Fruit fly (Drosophila melanogaster) whole organism, embryonic: ENCODE results near the gene VGlut.

ENCODE experiments used
- Atf3 ChIP-seq: fragments of 200-800 bp; sonication (Bioruptor generic); optimal IDR thresholded peaks from 3 replicates; lab custom pipeline; 2016; ENCODE audit warnings: missing biosample characterization, missing genetic modification characterization
- CG11085 ChIP-seq: fragments of 200-800 bp; sonication (Bioruptor generic); IDR thresholded peaks from 2 replicates; pipeline ENCODE4 v1.3.6; 2022; ENCODE audit warnings: missing biosample characterization, missing genetic modification characterization
- CG11247 ChIP-seq: fragments of 200-800 bp; sonication (Bioruptor generic); IDR thresholded peaks from 2 replicates; pipeline ENCODE4 v1.3.6; 2022; ENCODE audit warnings: missing biosample characterization, missing genetic modification characterization
- CG11696 ChIP-seq: fragments of 200-800 bp; sonication (Bioruptor generic); IDR thresholded peaks from 2 replicates; pipeline ENCODE4 v1.3.6; 2022; ENCODE audit warnings: missing biosample characterization, missing genetic modification characterization
- CG12236 ChIP-seq: fragments of 200-800 bp; sonication (Bioruptor generic); optimal IDR thresholded peaks from 2 replicates; lab custom pipeline; 2016; ENCODE audit warnings: missing biosample characterization, missing genetic modification characterization
- CG12299 ChIP-seq: fragments of 200-800 bp; sonication (Bioruptor generic); optimal IDR thresholded peaks from 2 replicates; lab custom pipeline; 2018; ENCODE audit warnings: missing biosample characterization, mild to moderate bottlenecking, missing genetic modification characterization
- CG12391 ChIP-seq: fragments of 200-800 bp; sonication (Bioruptor generic); optimal IDR thresholded peaks from 3 replicates; lab custom pipeline; 2018; ENCODE audit warnings: missing biosample characterization, mild to moderate bottlenecking, missing genetic modification characterization, moderate library complexity
- CG12659 ChIP-seq: fragments of 200-800 bp; sonication (Bioruptor generic); optimal IDR thresholded peaks from 3 replicates; lab custom pipeline; 2017; ENCODE audit warnings: mild to moderate bottlenecking, missing biosample characterization, missing genetic modification reagents, missing genetic modification characterization
- CG14441 ChIP-seq: fragments of 200-800 bp; sonication (Bioruptor generic); IDR thresholded peaks from 2 replicates; pipeline ENCODE4 v1.3.6; 2022; ENCODE audit warnings: missing biosample characterization, missing genetic modification characterization
- CG17328 ChIP-seq: fragments of 200-800 bp; sonication (Bioruptor generic); IDR thresholded peaks from 2 replicates; pipeline ENCODE4 v1.3.6; 2022; ENCODE audit warnings: missing biosample characterization, missing genetic modification characterization
- CG17568 ChIP-seq: fragments of 200-800 bp; sonication (Bioruptor generic); optimal IDR thresholded peaks from 2 replicates; lab custom pipeline; 2018; ENCODE audit warnings: missing biosample characterization, mild to moderate bottlenecking, missing genetic modification characterization, moderate library complexity
- CG3163 ChIP-seq: fragments of 200-800 bp; sonication (Bioruptor generic); optimal IDR thresholded peaks from 3 replicates; lab custom pipeline; 2016; ENCODE audit warnings: missing biosample characterization, missing genetic modification characterization
- CG32772 ChIP-seq: fragments of 200-800 bp; sonication (Bioruptor generic); IDR thresholded peaks from 2 replicates; pipeline ENCODE4 v1.3.6; 2022; ENCODE audit warnings: missing biosample characterization, missing genetic modification characterization
- CG3726 ChIP-seq: fragments of 200-800 bp; sonication (Bioruptor generic); IDR thresholded peaks from 3 replicates; pipeline ENCODE4, ENCODE4 v1.3.6; 2022; ENCODE audit warnings: missing biosample characterization, missing genetic modification characterization
- CG3847 ChIP-seq: fragments of 200-800 bp; sonication (Bioruptor generic); IDR thresholded peaks from 2 replicates; pipeline ENCODE4 v1.3.6; 2022; ENCODE audit warnings: missing biosample characterization, missing genetic modification characterization
- CG3995 ChIP-seq: fragments of 200-800 bp; sonication (Bioruptor generic); optimal IDR thresholded peaks from 3 replicates; lab custom pipeline; 2016; ENCODE audit warnings: missing biosample characterization, missing genetic modification characterization
- CG9797 ChIP-seq: fragments of 200-800 bp; sonication (Bioruptor generic); optimal IDR thresholded peaks from 3 replicates; lab custom pipeline; 2018; ENCODE audit warnings: missing biosample characterization, mild to moderate bottlenecking, missing genetic modification characterization
- CG9817 ChIP-seq: fragments of 200-800 bp; sonication (Bioruptor generic); optimal IDR thresholded peaks from 2 replicates; lab custom pipeline; 2018; ENCODE audit warnings: missing biosample characterization, mild to moderate bottlenecking, missing genetic modification characterization, moderate library complexity
- CkIIα-i1 ChIP-seq: fragments of 200-800 bp; sonication (Bioruptor generic); IDR thresholded peaks from 2 replicates; pipeline ENCODE4 v1.3.6; 2022; ENCODE audit warnings: missing biosample characterization, missing genetic modification characterization
- CrebB ChIP-seq: fragments of 200-800 bp; sonication (Bioruptor generic); optimal IDR thresholded peaks from 3 replicates; lab custom pipeline; 2018; ENCODE audit warnings: missing biosample characterization, mild to moderate bottlenecking, missing genetic modification characterization
- Dip3 ChIP-seq: fragments of 200-800 bp; sonication (Bioruptor generic); optimal IDR thresholded peaks from 3 replicates; lab custom pipeline; 2016; ENCODE audit warnings: missing biosample characterization, missing genetic modification characterization
- Dp ChIP-seq: fragments of 200-800 bp; sonication (Bioruptor generic); optimal IDR thresholded peaks from 2 replicates; lab custom pipeline; 2018; ENCODE audit warnings: missing biosample characterization, mild to moderate bottlenecking, missing genetic modification characterization, moderate library complexity
- Elba2 ChIP-seq: fragments of 200-800 bp; sonication (Bioruptor generic); optimal IDR thresholded peaks from 3 replicates; lab custom pipeline; 2016; ENCODE audit warnings: missing biosample characterization, missing genetic modification characterization
- HLH4C ChIP-seq: fragments of 200-800 bp; sonication (Bioruptor generic); IDR thresholded peaks from 3 replicates; pipeline ENCODE4 v1.3.6; 2022; ENCODE audit warnings: missing biosample characterization, missing genetic modification characterization; ENCODE audit not compliant: partially characterized antibody
- MTF-1 ChIP-seq: fragments of 200-800 bp; sonication (Bioruptor generic); optimal IDR thresholded peaks from 2 replicates; lab custom pipeline; 2018; ENCODE audit warnings: missing biosample characterization, mild to moderate bottlenecking, missing genetic modification characterization, borderline replicate concordance
- Med ChIP-seq: fragments of 200-800 bp; sonication (Bioruptor generic); peaks from one replicate; lab custom pipeline; 2016; ENCODE audit warnings: missing biosample characterization, missing genetic modification characterization, mild to moderate bottlenecking, inconsistent platforms, moderate library complexity
- Opbp ChIP-seq: fragments of 200-800 bp; sonication (Bioruptor generic); IDR thresholded peaks from 3 replicates; pipeline ENCODE4 v1.3.6; 2022; ENCODE audit warnings: missing biosample characterization, missing genetic modification characterization; ENCODE audit not compliant: partially characterized antibody
- Ptx1 ChIP-seq: fragments of 200-800 bp; sonication (Bioruptor generic); IDR thresholded peaks from 2 replicates; pipeline ENCODE4 v1.3.6; 2022; ENCODE audit warnings: missing biosample characterization, missing genetic modification characterization
- Scr ChIP-seq: fragments of 200-800 bp; sonication (Bioruptor generic); IDR thresholded peaks from 2 replicates; pipeline ENCODE4 v1.3.6; 2022; ENCODE audit warnings: missing biosample characterization, missing genetic modification characterization; ENCODE audit not compliant: partially characterized antibody
- Six4 ChIP-seq: fragments of 200-800 bp; sonication (Bioruptor generic); optimal IDR thresholded peaks from 2 replicates; lab custom pipeline; 2016; ENCODE audit warnings: missing biosample characterization, missing genetic modification characterization
- Sry-δ ChIP-seq: fragments of 200-800 bp; sonication (Bioruptor generic); optimal IDR thresholded peaks from 2 replicates; lab custom pipeline; 2016; ENCODE audit warnings: missing biosample characterization, missing genetic modification characterization
- abd-A ChIP-seq: fragments of 200-800 bp; sonication (Bioruptor generic); optimal IDR thresholded peaks from 3 replicates; lab custom pipeline; 2019; ENCODE audit warnings: missing biosample characterization, mild to moderate bottlenecking, missing genetic modification characterization, moderate library complexity
- ase ChIP-seq: fragments of 200-800 bp; sonication (Bioruptor generic); IDR thresholded peaks from 3 replicates; pipeline ENCODE4 v1.3.6; 2022; ENCODE audit warnings: missing biosample characterization, missing genetic modification characterization
- ci ChIP-seq: fragments of 200-800 bp; sonication (Bioruptor generic); IDR thresholded peaks from 3 replicates; pipeline ENCODE4 v1.3.6; 2022; ENCODE audit warnings: missing biosample characterization, missing genetic modification characterization
- crp ChIP-seq, 2 experiments: fragments of 200-800 bp; sonication (Bioruptor generic); optimal IDR thresholded peaks; 2 replicates in 1 of 2; 3 replicates in 1 of 2; lab custom pipeline; 2017; ENCODE audit warnings: missing biosample characterization in 2 of 2, missing genetic modification characterization in 2 of 2, mild to moderate bottlenecking in 1 of 2, moderate library complexity in 1 of 2
- esg ChIP-seq: fragments of 200-800 bp; sonication (Bioruptor generic); conservative IDR thresholded peaks from 2 replicates; pipeline ENCODE4 v1.3.6; 2022; ENCODE audit warnings: missing biosample characterization, missing genetic modification characterization
- gro ChIP-seq: fragments of 200-800 bp; sonication (Bioruptor generic); optimal IDR thresholded peaks from 2 replicates; lab custom pipeline; 2016; ENCODE audit warnings: missing biosample characterization, missing genetic modification characterization
- hbn ChIP-seq: fragments of 200-800 bp; sonication (Bioruptor generic); IDR thresholded peaks from 2 replicates; pipeline ENCODE4 v1.3.6; 2022; ENCODE audit warnings: missing biosample characterization, missing genetic modification characterization; ENCODE audit not compliant: partially characterized antibody
- insv ChIP-seq, 2 experiments: fragments of 200-800 bp; sonication (Bioruptor generic); optimal IDR thresholded peaks; 3 replicates each; lab custom pipeline; 2016 to 2018; ENCODE audit warnings: missing biosample characterization in 2 of 2, missing genetic modification characterization in 2 of 2
- inv ChIP-seq: fragments of 200-800 bp; sonication (Bioruptor generic); IDR thresholded peaks from 2 replicates; pipeline ENCODE4 v1.3.6; 2022; ENCODE audit warnings: missing biosample characterization, missing genetic modification characterization; ENCODE audit not compliant: partially characterized antibody
- klu ChIP-seq: fragments of 200-800 bp; sonication (Bioruptor generic); IDR thresholded peaks from 2 replicates; pipeline ENCODE4 v1.3.6; 2022; ENCODE audit warnings: missing biosample characterization, missing genetic modification characterization
- pb ChIP-seq: fragments of 200-800 bp; sonication (Bioruptor generic); optimal IDR thresholded peaks from 3 replicates; lab custom pipeline; 2016; ENCODE audit warnings: missing biosample characterization, missing genetic modification characterization
- rib ChIP-seq: fragments of 200-800 bp; sonication (Bioruptor generic); IDR thresholded peaks from 2 replicates; pipeline ENCODE4 v1.3.6; 2022; ENCODE audit warnings: missing biosample characterization, missing genetic modification characterization
- sim ChIP-seq: fragments of 200-800 bp; sonication (Bioruptor generic); IDR thresholded peaks from 2 replicates; pipeline ENCODE4 v1.3.6; 2022; ENCODE audit warnings: missing biosample characterization, missing genetic modification characterization
- sr ChIP-seq: fragments of 200-800 bp; sonication (Bioruptor generic); IDR thresholded peaks from 3 replicates; pipeline ENCODE4 v1.3.6; 2022; ENCODE audit warnings: missing biosample characterization, missing genetic modification characterization
- stc ChIP-seq: fragments of 200-800 bp; sonication (Bioruptor generic); IDR thresholded peaks from 2 replicates; pipeline ENCODE4 v1.3.6; 2022; ENCODE audit warnings: missing biosample characterization, missing genetic modification characterization
- sug ChIP-seq: fragments of 200-800 bp; optimal IDR thresholded peaks from 2 replicates; lab custom pipeline; 2019; ENCODE audit warnings: missing biosample characterization, mild to moderate bottlenecking, missing genetic modification characterization, moderate library complexity
- tup ChIP-seq: fragments of 200-800 bp; sonication (Bioruptor generic); optimal IDR thresholded peaks from 2 replicates; lab custom pipeline; 2016; ENCODE audit warnings: missing biosample characterization, mild to moderate bottlenecking, missing genetic modification characterization, moderate library complexity
- unc-4 ChIP-seq: fragments of 200-800 bp; sonication (Bioruptor generic); IDR thresholded peaks from 2 replicates; pipeline ENCODE4 v1.3.6; 2022; ENCODE audit warnings: missing biosample characterization, missing genetic modification characterization; ENCODE audit not compliant: partially characterized antibody
- wek ChIP-seq: fragments of 200-800 bp; sonication (Bioruptor generic); optimal IDR thresholded peaks from 3 replicates; lab custom pipeline; 2018; ENCODE audit warnings: missing biosample characterization, mild to moderate bottlenecking, missing genetic modification characterization, moderate library complexity
- zfh2 ChIP-seq: fragments of 200-800 bp; sonication (Bioruptor generic); optimal IDR thresholded peaks from 2 replicates; lab custom pipeline; 2016; ENCODE audit warnings: missing biosample characterization, missing genetic modification characterization

The VGlut gene

dm6 chr2L:2420490-2420889 lies 20.4 kb downstream of the VGlut start, which contains the start of gene CG9886 (continued):
- TF ChIP-seq insv (GFP tag; optimal IDR thresholded peaks at IDR 0.05; lab: Kevin White, UChicago) (no peak), sr (GFP tag; lab: Robert Waterston, UW) (no peak), crp (GFP tag; optimal IDR thresholded peaks at IDR 0.05; lab: Kevin White, UChicago) (peak in 1 of 2 experiments; percentile 12), CkIIα-i1 (GFP tag; lab: Robert Waterston, UW) (no peak), gro (GFP tag; lab: Kevin White, UChicago) (no peak), wek (GFP tag; lab: Kevin White, UChicago) (peak; percentile 99), abd-A (tag; lab: Kevin White, UChicago) (no peak), HLH4C (GFP tag; lab: Robert Waterston, UW) (no peak), CG9797 (peak; percentile 39), CrebB (tag; lab: Kevin White, UChicago) (no peak), MTF-1 (no peak), CG12299 (tag; lab: Kevin White, UChicago) (peak; percentile 52), CG12659 (GFP tag; lab: Kevin White, UChicago) (peak; percentile 49), CG3995 (no peak), CG17568 (no peak), rib (GFP tag; lab: Robert Waterston, UW) (no peak), Scr (GFP tag; lab: Robert Waterston, UW) (no peak), Elba2 (no peak), unc-4 (GFP tag; lab: Robert Waterston, UW) (no peak), klu (GFP tag; lab: Robert Waterston, UW) (no peak), sim (GFP tag; lab: Robert Waterston, UW) (peak; percentile 32; the same call in 1 of the 2 replicates), sug (no peak), CG3726 (GFP tag; lab: Robert Waterston, UW) (no peak), Opbp (GFP tag; lab: Robert Waterston, UW) (no peak), Six4 (peak; percentile 48), stc (0 out of 2 replicates have a peak, but pooled peaks have one; percentile 27), CG11085 (no peak), zfh2 (no peak), CG17328 (GFP tag; lab: Robert Waterston, UW) (peak; percentile 60), Dip3 (GFP tag; lab: Kevin White, UChicago) (peak; percentile 25), CG3163 (GFP tag; lab: Kevin White, UChicago) (no peak), CG32772 (GFP tag; lab: Robert Waterston, UW) (no peak), Atf3 (GFP tag; lab: Kevin White, UChicago) (no peak), CG9817 (tag; lab: Kevin White, UChicago) (peak; percentile 70), CG14441 (GFP tag; lab: Robert Waterston, UW) (peak; percentile 60), ci (GFP tag; lab: Robert Waterston, UW) (0 out of 3 replicates have a peak, but pooled peaks have one; percentile 48), CG12236 (no peak), CG11247 (GFP tag; lab: Robert Waterston, UW) (0 out of 2 replicates have a peak, but pooled peaks have one; percentile 15), esg (peak; percentile 38; the same call in 1 of the 2 replicates), hbn (GFP tag; lab: Robert Waterston, UW) (no peak), CG11696 (GFP tag; lab: Robert Waterston, UW) (peak; percentile 24; the same call in 1 of the 2 replicates), Dp (GFP tag; lab: Kevin White, UChicago) (peak; percentile 70), CG12391 (peak; percentile 87), Med (peak; percentile 72), tup (GFP tag; lab: Kevin White, UChicago) (peak; percentile 15), Sry-δ (no peak), Ptx1 (GFP tag; lab: Robert Waterston, UW) (peak; percentile 56), pb (GFP tag; lab: Kevin White, UChicago) (no peak), ase (GFP tag; lab: Robert Waterston, UW) (no peak), CG3847 (GFP tag; lab: Robert Waterston, UW) (peak; percentile 36; the same call in 1 of the 2 replicates), inv (no peak)
